Worm (Caenorhabditis elegans): Measurements from ENCODE around the gene F56D2.8.

DNA sequence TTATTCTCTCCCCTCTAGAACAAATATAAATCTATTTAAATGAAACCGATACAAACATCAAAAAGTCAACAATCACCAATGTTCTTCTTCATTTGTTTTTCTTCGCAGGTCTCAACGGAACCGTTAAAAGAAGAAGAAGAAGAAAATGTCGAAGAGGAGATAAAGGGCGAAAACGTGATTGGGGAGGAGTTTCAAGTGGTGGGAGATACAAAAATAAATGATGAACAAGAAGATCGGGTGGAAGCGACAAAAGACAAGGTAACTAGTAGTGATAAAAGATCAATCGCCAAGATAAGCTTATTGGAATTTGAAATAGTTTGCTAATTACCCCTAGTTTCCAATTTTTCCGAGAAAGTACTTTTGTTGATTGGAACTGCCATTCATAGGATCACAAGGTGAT, 32.5 kb downstream of the F56D2.8 start:
- TF ChIP-seq scrt-1 (GFP tag; IDR thresholded peaks at IDR 0.05) (no peak), flt-1 (GFP tag; IDR thresholded peaks at IDR 0.05) (no peak), ama-1 (optimal IDR thresholded peaks at IDR 0.05) (no peak), tra-4 (tag; optimal IDR thresholded peaks at IDR 0.05) (no peak), tbx-11 (GFP tag; IDR thresholded peaks at IDR 0.05) (no peak)

Data from whole organism, early embryonic.